Fruit fly (Drosophila melanogaster) whole organism, prepupa: ENCODE data around the gene sds22.
A peak's percentile ranks its signal among the peaks of the same experiment; 100 is the strongest.

Experiments used
- CG11762 ChIP-seq: fragments of 200-800 bp; sonication (Bioruptor generic); optimal IDR thresholded peaks from 3 replicates; lab custom pipeline; 2016; ENCODE audit warnings: missing biosample characterization, missing genetic modification characterization; ENCODE audit not compliant: insufficient read depth
- CG1621 ChIP-seq: fragments of 200-800 bp; sonication (Bioruptor generic); optimal IDR thresholded peaks from 3 replicates; lab custom pipeline; 2018; ENCODE audit warnings: missing biosample characterization, mild to moderate bottlenecking, missing genetic modification characterization
- CG16779 ChIP-seq: fragments of 200-800 bp; sonication (Bioruptor generic); optimal IDR thresholded peaks from 3 replicates; lab custom pipeline; 2017; ENCODE audit warnings: missing biosample characterization, mild to moderate bottlenecking, missing genetic modification characterization
- CG31627 ChIP-seq: fragments of 200-800 bp; sonication (Bioruptor generic); optimal IDR thresholded peaks from 3 replicates; lab custom pipeline; 2016; ENCODE audit warnings: missing biosample characterization, missing genetic modification characterization
- CG32006 ChIP-seq: fragments of 200-800 bp; sonication (Bioruptor generic); optimal IDR thresholded peaks from 3 replicates; lab custom pipeline; 2017; ENCODE audit warnings: missing biosample characterization, mild to moderate bottlenecking, missing genetic modification characterization
- CG34406 ChIP-seq: fragments of 200-800 bp; sonication (Bioruptor generic); optimal IDR thresholded peaks from 3 replicates; lab custom pipeline; 2016; ENCODE audit warnings: missing biosample characterization, missing genetic modification characterization
- CG4318 ChIP-seq: fragments of 200-800 bp; sonication (Bioruptor generic); optimal IDR thresholded peaks from 3 replicates; lab custom pipeline; 2017; ENCODE audit warnings: missing biosample characterization, mild to moderate bottlenecking, missing genetic modification characterization
- CG6163 ChIP-seq: fragments of 200-800 bp; sonication (Bioruptor generic); IDR thresholded peaks from 3 replicates; pipeline ENCODE4 v1.3.6; 2022; ENCODE audit warnings: missing biosample characterization, missing genetic modification characterization
- CG6808 ChIP-seq: fragments of 200-800 bp; sonication (Bioruptor generic); optimal IDR thresholded peaks from 3 replicates; lab custom pipeline; 2017; ENCODE audit warnings: missing biosample characterization, missing genetic modification characterization, mild to moderate bottlenecking, moderate library complexity, missing genetic modification reagents
- CG6854 ChIP-seq: fragments of 200-800 bp; sonication (Bioruptor generic); optimal IDR thresholded peaks from 2 replicates; lab custom pipeline; 2017; ENCODE audit warnings: missing biosample characterization, mild to moderate bottlenecking, missing genetic modification characterization
- CG8119 ChIP-seq: fragments of 200-800 bp; sonication (Bioruptor generic); IDR thresholded peaks from 3 replicates; pipeline ENCODE4 v1.3.6; 2022; ENCODE audit warnings: missing biosample characterization, missing genetic modification characterization
- CG8319 ChIP-seq: fragments of 200-800 bp; sonication (Bioruptor generic); optimal IDR thresholded peaks from 3 replicates; lab custom pipeline; 2016; ENCODE audit warnings: missing biosample characterization, missing genetic modification characterization
- Eip75B ChIP-seq: fragments of 200-800 bp; sonication (Bioruptor generic); optimal IDR thresholded peaks from 3 replicates; lab custom pipeline; 2016; ENCODE audit warnings: missing biosample characterization, missing genetic modification characterization
- Eip78C ChIP-seq: fragments of 200-800 bp; sonication (Bioruptor generic); peaks from one replicate; lab custom pipeline; 2016; ENCODE audit warnings: missing biosample characterization, missing genetic modification characterization
- Eip93F ChIP-seq: fragments of 200-800 bp; sonication (Bioruptor generic); optimal IDR thresholded peaks from 2 replicates; lab custom pipeline; 2016; ENCODE audit warnings: missing biosample characterization, mild to moderate bottlenecking, missing genetic modification characterization
- Ets96B ChIP-seq: fragments of 200-800 bp; optimal IDR thresholded peaks from 2 replicates; lab custom pipeline; 2019; ENCODE audit warnings: missing biosample characterization, mild to moderate bottlenecking, missing genetic modification characterization, moderate library complexity
- Gug ChIP-seq: fragments of 200-800 bp; sonication (Bioruptor generic); IDR thresholded peaks from 2 replicates; pipeline ENCODE4 v1.3.6; 2022; ENCODE audit warnings: missing biosample characterization, missing genetic modification characterization
- Hr38 ChIP-seq: sonication (Bioruptor generic); optimal IDR thresholded peaks from 2 replicates; lab custom pipeline; 2016; ENCODE audit warnings: missing biosample characterization, missing genetic modification characterization
- Hr39 ChIP-seq: fragments of 200-800 bp; sonication (Bioruptor generic); optimal IDR thresholded peaks from 2 replicates; lab custom pipeline; 2016; ENCODE audit warnings: missing biosample characterization, missing genetic modification characterization
- Lpt ChIP-seq: fragments of 200-800 bp; sonication (Bioruptor generic); optimal IDR thresholded peaks from 3 replicates; lab custom pipeline; 2016; ENCODE audit warnings: missing biosample characterization, missing genetic modification characterization
- Met ChIP-seq: fragments of 200-800 bp; sonication (Bioruptor generic); optimal IDR thresholded peaks from 3 replicates; lab custom pipeline; 2016; ENCODE audit warnings: missing biosample characterization, missing genetic modification characterization
- Sox15 ChIP-seq: fragments of 200-800 bp; sonication (Bioruptor generic); optimal IDR thresholded peaks from 3 replicates; lab custom pipeline; 2016; ENCODE audit warnings: missing biosample characterization, missing genetic modification characterization
- achi ChIP-seq: fragments of 200-800 bp; sonication (Bioruptor generic); optimal IDR thresholded peaks from 3 replicates; lab custom pipeline; 2016; ENCODE audit warnings: missing biosample characterization, missing genetic modification characterization
- eg ChIP-seq: fragments of 200-800 bp; sonication (Bioruptor generic); IDR thresholded peaks from 3 replicates; pipeline ENCODE4 v1.3.6; 2022; ENCODE audit warnings: missing biosample characterization, missing genetic modification characterization
- esn ChIP-seq: fragments of 200-800 bp; sonication (Bioruptor generic); optimal IDR thresholded peaks from 2 replicates; lab custom pipeline; 2016; ENCODE audit warnings: missing biosample characterization, mild to moderate bottlenecking, missing genetic modification characterization, moderate library complexity
- fd59A ChIP-seq: fragments of 200-800 bp; sonication (Bioruptor generic); optimal IDR thresholded peaks from 2 replicates; lab custom pipeline; 2017; ENCODE audit warnings: missing biosample characterization, mild to moderate bottlenecking, missing genetic modification characterization, missing genetic modification reagents
- fd85E ChIP-seq: fragments of 200-800 bp; sonication (Bioruptor generic); optimal IDR thresholded peaks from 3 replicates; lab custom pipeline; 2016; ENCODE audit warnings: missing biosample characterization, missing genetic modification characterization
- fkh ChIP-seq: fragments of 200-800 bp; sonication (Bioruptor generic); optimal IDR thresholded peaks from 3 replicates; lab custom pipeline; 2017; ENCODE audit warnings: missing biosample characterization, mild to moderate bottlenecking, missing genetic modification characterization, moderate library complexity
- pdm3 ChIP-seq: fragments of 200-800 bp; sonication (Bioruptor generic); optimal IDR thresholded peaks from 3 replicates; lab custom pipeline; 2016; ENCODE audit warnings: missing biosample characterization, missing genetic modification characterization
- spab ChIP-seq: fragments of 200-800 bp; sonication (Bioruptor generic); optimal IDR thresholded peaks from 2 replicates; lab custom pipeline; 2017; ENCODE audit warnings: missing biosample characterization, mild to moderate bottlenecking, missing genetic modification characterization, missing genetic modification reagents
- ss ChIP-seq, 2 experiments: fragments of 200-800 bp; sonication (Bioruptor generic); optimal IDR thresholded peaks; 2 replicates in 1 of 2; 3 replicates in 1 of 2; lab custom pipeline; 2017 to 2018; ENCODE audit warnings: mild to moderate bottlenecking in 2 of 2, missing biosample characterization in 2 of 2, missing genetic modification characterization in 2 of 2, moderate library complexity in 1 of 2
- svp ChIP-seq: fragments of 200-800 bp; sonication (Bioruptor generic); peaks from one replicate; lab custom pipeline; 2016; ENCODE audit warnings: missing biosample characterization, missing genetic modification characterization
- topi ChIP-seq: fragments of 200-800 bp; sonication (Bioruptor generic); optimal IDR thresholded peaks from 3 replicates; lab custom pipeline; 2016; ENCODE audit warnings: missing biosample characterization, missing genetic modification characterization

Gene sds22

dm6 chr3R:17418459-17418858 lies 27.1 kb downstream of the sds22 start, which contains the start of gene CG42834:
TSS of gene CG42834 (plus strand) at chr3R:17418759.
- no peak for TF ChIP-seq fkh
- TF ChIP-seq, all 60 proteins: peak for 0

DNA sequence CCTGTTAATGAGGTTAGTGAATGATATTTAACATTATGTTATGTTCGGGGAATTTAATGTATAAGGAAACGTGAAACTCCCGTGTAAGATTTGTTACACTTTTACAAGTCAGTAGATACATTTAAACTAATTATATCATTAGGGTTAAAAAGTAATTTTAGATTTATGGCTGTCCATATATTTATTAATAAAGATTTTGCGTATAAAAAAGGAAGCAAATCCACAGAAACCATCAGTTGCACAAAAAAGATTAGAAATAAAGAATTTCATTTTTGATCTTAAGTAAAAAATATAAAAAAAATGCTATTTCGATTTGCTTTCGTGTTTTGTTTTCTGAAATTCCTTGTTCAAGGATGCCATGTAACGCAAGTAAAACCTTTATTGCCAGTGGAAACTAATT lies 28.9 kb downstream of the sds22 start, which contains the start of gene CG42835:
Gene CG42835 (plus strand): TSS at position 301 of the 400 bp plus-strand sequence.
- TF ChIP-seq Eip75B (GFP tag; lab: Kevin White, UChicago) (no peak), Hr38 (GFP tag; lab: Kevin White, UChicago) (no peak), Gug (GFP tag; lab: Robert Waterston, UW) (no peak), Sox15 (no peak), CG16779 (tag; lab: Kevin White, UChicago) (no peak), CG6163 (GFP tag; lab: Robert Waterston, UW) (no peak)

- no peak for TF ChIP-seq esn (GFP tag; lab: Kevin White, UChicago)
- no peak for TF ChIP-seq ss (GFP tag; optimal IDR thresholded peaks at IDR 0.05; lab: Kevin White, UChicago)
- TF ChIP-seq eg: no peak
- no peak for TF ChIP-seq CG8319 (GFP tag; lab: Kevin White, UChicago)
- TF ChIP-seq CG16779 (tag; lab: Kevin White, UChicago): no peak
- TF ChIP-seq Eip93F: no peak
- TF ChIP-seq fd85E: no peak
- TF ChIP-seq CG32006 (GFP tag; lab: Kevin White, UChicago): no peak
- TF ChIP-seq CG34406 (GFP tag; lab: Kevin White, UChicago): no peak
- no peak for TF ChIP-seq Hr39 (GFP tag; lab: Kevin White, UChicago)
- no peak for TF ChIP-seq Gug (GFP tag; lab: Robert Waterston, UW)
- no peak for TF ChIP-seq svp (GFP tag; lab: Kevin White, UChicago)
- TF ChIP-seq CG6808: no peak
- no peak for TF ChIP-seq CG31627 (GFP tag; lab: Kevin White, UChicago)
Observed at dm6 chr3R:17422102-17422501, 30.7 kb downstream of the sds22 start, which contains the start of gene CG14332. TSS of gene CG14332 (minus strand) at chr3R:17422202.

DNA sequence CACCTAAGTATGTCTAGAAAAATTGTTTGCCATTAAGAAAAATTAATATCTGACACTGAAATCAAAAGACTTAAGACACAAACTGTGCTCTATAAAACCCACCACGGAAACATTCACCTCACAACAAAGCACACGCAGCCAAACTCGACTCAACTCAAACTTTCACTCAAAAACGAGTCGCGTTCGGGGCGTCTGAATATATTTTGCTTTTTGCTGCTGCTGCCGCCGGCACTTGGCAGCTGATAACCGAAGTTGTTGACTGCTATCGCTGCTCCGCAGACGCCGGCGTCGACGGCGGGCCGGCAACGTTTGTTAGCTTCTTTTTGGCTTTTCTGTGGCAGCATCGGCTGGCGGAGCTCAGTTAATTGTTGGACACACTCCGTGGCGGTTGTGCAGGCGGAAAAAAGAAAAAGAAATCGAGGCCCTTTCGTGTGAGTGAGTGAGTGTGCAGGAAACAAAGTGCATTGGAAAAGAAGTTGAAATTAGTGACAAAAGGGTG lies 34.1 kb downstream of the sds22 start, which contains the start of gene cysu:
Gene cysu (plus strand): TSS at position 352 of the 499 bp plus-strand sequence.
- no peak for TF ChIP-seq CG6854 (GFP tag; lab: Kevin White, UChicago)
- no peak for TF ChIP-seq Lpt (GFP tag; lab: Kevin White, UChicago)
- no peak for TF ChIP-seq Eip75B (GFP tag; lab: Kevin White, UChicago)
- TF ChIP-seq svp (GFP tag; lab: Kevin White, UChicago): peak; percentile 35
- 0 out of 3 replicates have a peak, but pooled peaks have one; percentile 19 for TF ChIP-seq CG8119 (GFP tag; lab: Robert Waterston, UW)

DNA sequence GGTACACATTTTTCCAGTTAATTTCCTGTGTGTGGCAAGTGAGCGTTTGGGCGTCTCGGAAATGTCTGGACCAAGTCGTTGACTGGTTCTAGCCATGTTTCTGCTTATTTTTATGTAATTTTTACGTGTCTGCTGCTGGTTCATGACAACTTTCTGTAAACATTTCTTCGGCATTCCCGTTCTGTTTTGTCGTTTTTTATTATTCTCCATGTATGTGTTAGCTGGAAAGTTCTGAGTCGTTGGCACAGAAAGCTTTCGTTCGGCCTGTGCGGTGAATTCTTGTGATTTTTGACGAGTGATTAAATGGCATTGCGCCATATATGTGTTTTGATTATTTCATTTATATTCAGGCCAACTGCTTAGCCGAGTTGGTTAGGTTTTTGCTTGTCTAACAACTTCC lies 34.9 kb downstream of the sds22 start:
- TF ChIP-seq achi (GFP tag; lab: Kevin White, UChicago) (no peak), Eip75B (GFP tag; lab: Kevin White, UChicago) (no peak), topi (no peak), CG4318 (GFP tag; lab: Kevin White, UChicago) (no peak), Ets96B (tag; lab: Kevin White, UChicago) (no peak), esn (GFP tag; lab: Kevin White, UChicago) (no peak), CG11762 (no peak), pdm3 (GFP tag; lab: Kevin White, UChicago) (no peak), fkh (no peak), Hr39 (GFP tag; lab: Kevin White, UChicago) (no peak), CG6808 (no peak), CG1621 (tag; lab: Kevin White, UChicago) (no peak), spab (GFP tag; lab: Kevin White, UChicago) (no peak), Eip78C (no peak), CG8319 (GFP tag; lab: Kevin White, UChicago) (no peak), CG31627 (GFP tag; lab: Kevin White, UChicago) (no peak), fd59A (GFP tag; lab: Kevin White, UChicago) (no peak), Met (no peak)
